Worm (Caenorhabditis elegans) whole organism, L4 larva: Measurements from ENCODE around the gene gem-1.

Source experiments
- D1046.2 ChIP-seq: fragments of 200-800 bp; sonication (Bioruptor generic); IDR thresholded peaks from 2 replicates; pipeline ENCODE4 v1.3.6; 2022; ENCODE audit warnings: missing genetic modification characterization, missing compliant biosample characterization
- F10B5.3 ChIP-seq: sonication (generic microtip); optimal IDR thresholded peaks from 2 replicates; lab custom pipeline; 2016; ENCODE audit warnings: mild to moderate bottlenecking, missing genetic modification characterization, missing compliant biosample characterization
- F49E8.2 ChIP-seq: sonication (generic microtip); optimal IDR thresholded peaks from 2 replicates; lab custom pipeline; 2016; ENCODE audit warnings: missing compliant biosample characterization, mild to moderate bottlenecking, missing genetic modification characterization, borderline replicate concordance
- Y75B8A.6 ChIP-seq: fragments of 200-800 bp; sonication (Bioruptor generic); IDR thresholded peaks from 2 replicates; pipeline ENCODE4 v1.3.6; 2022; ENCODE audit warnings: missing genetic modification reagents, missing genetic modification characterization, missing compliant biosample characterization
- ZK546.5 ChIP-seq, 2 experiments: sonication (generic microtip); optimal IDR thresholded peaks; 2 replicates each; lab custom pipeline; 2017; ENCODE audit warnings: missing biosample characterization in 2 of 2, missing genetic modification characterization in 2 of 2
- aha-1 ChIP-seq: fragments of 150-350 bp; peaks from one replicate; lab custom pipeline; 2014; ENCODE audit warnings: missing biosample characterization, missing genetic modification characterization
- arid-1 ChIP-seq: fragments of 200-800 bp; sonication (Bioruptor generic); conservative IDR thresholded peaks from 2 replicates; pipeline ENCODE4 v1.3.6; 2022; ENCODE audit warnings: missing genetic modification reagents, missing genetic modification characterization, missing compliant biosample characterization
- ceh-32 ChIP-seq: sonication (generic microtip); optimal IDR thresholded peaks from 2 replicates; lab custom pipeline; 2016; ENCODE audit warnings: mild to moderate bottlenecking, missing genetic modification characterization, missing compliant biosample characterization; ENCODE audit not compliant: poor library complexity
- ces-1 ChIP-seq: fragments of 150-350 bp; sonication (generic microtip); optimal IDR thresholded peaks from 4 replicates; lab custom pipeline; 2014; ENCODE audit warnings: missing biosample characterization, missing genetic modification reagents, missing genetic modification characterization
- cey-2 ChIP-seq: sonication (generic microtip); optimal IDR thresholded peaks from 3 replicates; lab custom pipeline; 2017; ENCODE audit warnings: missing genetic modification characterization, mild to moderate bottlenecking, missing compliant biosample characterization, antibody characterized with exemption, borderline replicate concordance; ENCODE audit not compliant: insufficient read depth
- ctbp-1 ChIP-seq: fragments of 200-800 bp; sonication (Bioruptor generic); IDR thresholded peaks from 2 replicates; pipeline ENCODE4 v1.3.6; 2022; ENCODE audit warnings: missing genetic modification reagents, missing genetic modification characterization, missing compliant biosample characterization
- daf-16 ChIP-seq, 3 experiments: sonication (generic microtip); optimal IDR thresholded peaks; 2 replicates each; lab custom pipeline; 2016 to 2017; ENCODE audit warnings: missing genetic modification characterization in 3 of 3, missing genetic modification reagents in 3 of 3, mild to moderate bottlenecking in 2 of 3, missing compliant biosample characterization in 2 of 3, missing biosample characterization in 1 of 3, moderate library complexity in 1 of 3
- dmd-6 ChIP-seq: fragments of 200-800 bp; sonication (Bioruptor generic); IDR thresholded peaks from 2 replicates; pipeline ENCODE4 v1.3.6; 2022; ENCODE audit warnings: missing genetic modification reagents, missing genetic modification characterization, missing compliant biosample characterization
- dmd-8 ChIP-seq: fragments of 200-800 bp; sonication (Bioruptor generic); IDR thresholded peaks from 2 replicates; pipeline ENCODE4 v1.3.6; 2022; ENCODE audit warnings: missing genetic modification characterization, missing compliant biosample characterization
- dmd-9 ChIP-seq: fragments of 200-800 bp; sonication (Bioruptor generic); IDR thresholded peaks from 2 replicates; pipeline ENCODE4 v1.3.6; 2022; ENCODE audit warnings: missing genetic modification reagents, missing genetic modification characterization, missing compliant biosample characterization
- egl-43 ChIP-seq: fragments of 200-800 bp; sonication (Bioruptor generic); IDR thresholded peaks from 2 replicates; pipeline ENCODE4 v1.3.6; 2022; ENCODE audit warnings: missing genetic modification reagents, missing genetic modification characterization, missing compliant biosample characterization
- fkh-10 ChIP-seq: fragments of 150-350 bp; optimal IDR thresholded peaks from 2 replicates; lab custom pipeline; 2014; ENCODE audit warnings: missing biosample characterization, missing genetic modification reagents, missing genetic modification characterization
- fos-1 ChIP-seq: fragments of 150-350 bp; optimal IDR thresholded peaks from 2 replicates; lab custom pipeline; 2014; ENCODE audit warnings: missing biosample characterization, missing genetic modification characterization
- gei-8 ChIP-seq: fragments of 200-800 bp; sonication (Bioruptor generic); optimal IDR thresholded peaks from 2 replicates; lab custom pipeline; 2018; ENCODE audit warnings: mild to moderate bottlenecking, missing genetic modification characterization, missing compliant biosample characterization
- hif-1 ChIP-seq, 2 experiments: sonication (generic microtip); optimal IDR thresholded peaks; 2 replicates each; lab custom pipeline; 2016 to 2017; ENCODE audit warnings: missing compliant biosample characterization in 2 of 2, missing genetic modification characterization in 2 of 2, missing genetic modification reagents in 2 of 2, missing genotype in 2 of 2, mild to moderate bottlenecking in 1 of 2
- jun-1 ChIP-seq: fragments of 150-350 bp; optimal IDR thresholded peaks from 2 replicates; lab custom pipeline; 2014; ENCODE audit warnings: missing biosample characterization, missing genetic modification reagents, missing genetic modification characterization
- lin-29 ChIP-seq: fragments of 200-800 bp; sonication (Bioruptor generic); IDR thresholded peaks from 2 replicates; pipeline ENCODE4 v1.3.6; 2022; ENCODE audit warnings: missing genetic modification reagents, missing genetic modification characterization, missing compliant biosample characterization
- lin-39 ChIP-seq: fragments of 150-350 bp; optimal IDR thresholded peaks from 2 replicates; lab custom pipeline; 2014; ENCODE audit warnings: missing biosample characterization, missing genetic modification reagents, missing genetic modification characterization
- lsy-2 ChIP-seq, 2 experiments: fragments of 150-350 bp in 1 of 2; sonication (generic microtip) in 1 of 2; optimal IDR thresholded peaks; 2 replicates each; lab custom pipeline; 2014 to 2017; ENCODE audit warnings: missing biosample characterization in 2 of 2, missing genetic modification characterization in 2 of 2
- madf-5 ChIP-seq, 2 experiments: fragments of 200-800 bp; sonication (Bioruptor generic); IDR thresholded peaks; 2 replicates each; pipeline ENCODE4 v1.3.6; 2022; ENCODE audit warnings: missing compliant biosample characterization in 2 of 2, missing genetic modification characterization in 2 of 2
- madf-9 ChIP-seq: fragments of 200-800 bp; sonication (Bioruptor generic); conservative IDR thresholded peaks from 2 replicates; pipeline ENCODE4 v1.3.6; 2022; ENCODE audit warnings: missing genetic modification reagents, missing genetic modification characterization, missing compliant biosample characterization
- mes-2 ChIP-seq: sonication (generic microtip); optimal IDR thresholded peaks from 2 replicates; lab custom pipeline; 2016; ENCODE audit warnings: missing genotype, mild to moderate bottlenecking, missing genetic modification characterization, missing compliant biosample characterization; ENCODE audit not compliant: poor library complexity, severe bottlenecking
- mxl-2 ChIP-seq: fragments of 200-800 bp; sonication (Bioruptor generic); conservative IDR thresholded peaks from 2 replicates; pipeline ENCODE4 v1.3.6; 2022; ENCODE audit warnings: missing genetic modification reagents, missing genetic modification characterization, missing compliant biosample characterization
- nhr-25 ChIP-seq: sonication (generic microtip); optimal IDR thresholded peaks from 2 replicates; lab custom pipeline; 2017; ENCODE audit warnings: missing genetic modification characterization, mild to moderate bottlenecking, missing compliant biosample characterization, antibody characterized with exemption, moderate library complexity, borderline replicate concordance; ENCODE audit not compliant: insufficient read depth
- nhr-28 ChIP-seq: fragments of 150-350 bp; optimal IDR thresholded peaks from 2 replicates; lab custom pipeline; 2014; ENCODE audit warnings: missing biosample characterization, missing genetic modification characterization
- nhr-41 ChIP-seq: fragments of 200-800 bp; sonication (Bioruptor generic); IDR thresholded peaks from 2 replicates; pipeline ENCODE4 v1.3.6; 2022; ENCODE audit warnings: missing genetic modification reagents, missing genetic modification characterization, missing compliant biosample characterization
- pqm-1 ChIP-seq: sonication (generic microtip); optimal IDR thresholded peaks from 2 replicates; lab custom pipeline; 2017; ENCODE audit warnings: missing biosample characterization, missing genetic modification characterization
- rbr-2 ChIP-seq: sonication (generic microtip); optimal IDR thresholded peaks from 2 replicates; lab custom pipeline; 2016; ENCODE audit warnings: missing genotype, missing genetic modification characterization, missing compliant biosample characterization
- saeg-2 ChIP-seq: fragments of 200-800 bp; sonication (Bioruptor generic); IDR thresholded peaks from 2 replicates; pipeline ENCODE4 v1.3.6; 2022; ENCODE audit warnings: missing genetic modification reagents, missing genetic modification characterization, missing compliant biosample characterization
- sdz-12 ChIP-seq: fragments of 200-800 bp; sonication (Bioruptor generic); optimal IDR thresholded peaks from 2 replicates; lab custom pipeline; 2018; ENCODE audit warnings: mild to moderate bottlenecking, missing genetic modification characterization, missing compliant biosample characterization
- skn-1 ChIP-seq: fragments of 150-350 bp; optimal IDR thresholded peaks from 2 replicates; lab custom pipeline; 2014; ENCODE audit warnings: missing biosample characterization, missing genetic modification characterization
- spr-1 ChIP-seq: sonication (generic microtip); optimal IDR thresholded peaks from 2 replicates; lab custom pipeline; 2016; ENCODE audit warnings: mild to moderate bottlenecking, missing genetic modification characterization, missing compliant biosample characterization
- spr-3 ChIP-seq: fragments of 200-800 bp; sonication (Bioruptor generic); optimal IDR thresholded peaks from 2 replicates; lab custom pipeline; 2018; ENCODE audit warnings: mild to moderate bottlenecking, missing genetic modification characterization, missing compliant biosample characterization
- unc-130 ChIP-seq: sonication (generic microtip); optimal IDR thresholded peaks from 2 replicates; lab custom pipeline; 2016; ENCODE audit warnings: missing genetic modification reagents, missing genetic modification characterization, missing compliant biosample characterization
- unc-62 ChIP-seq, 3 experiments: fragments of 150-350 bp in 1 of 3; sonication (generic microtip); optimal IDR thresholded peaks in 2 of 3; peaks in 1 of 3; 1 replicate in 1 of 3; 2 replicates in 2 of 3; lab custom pipeline; 2014 to 2017; ENCODE audit warnings: missing biosample characterization in 3 of 3, missing genetic modification characterization in 3 of 3, missing genetic modification reagents in 3 of 3, missing genotype in 1 of 3
- zip-11 ChIP-seq: fragments of 200-800 bp; sonication (Bioruptor generic); IDR thresholded peaks from 2 replicates; pipeline ENCODE4 v1.3.6; 2022; ENCODE audit warnings: missing genetic modification characterization, missing compliant biosample characterization
- zip-2 ChIP-seq: fragments of 150-350 bp; optimal IDR thresholded peaks from 2 replicates; lab custom pipeline; 2014; ENCODE audit warnings: missing biosample characterization, missing genetic modification characterization

The gem-1 gene

DNA sequence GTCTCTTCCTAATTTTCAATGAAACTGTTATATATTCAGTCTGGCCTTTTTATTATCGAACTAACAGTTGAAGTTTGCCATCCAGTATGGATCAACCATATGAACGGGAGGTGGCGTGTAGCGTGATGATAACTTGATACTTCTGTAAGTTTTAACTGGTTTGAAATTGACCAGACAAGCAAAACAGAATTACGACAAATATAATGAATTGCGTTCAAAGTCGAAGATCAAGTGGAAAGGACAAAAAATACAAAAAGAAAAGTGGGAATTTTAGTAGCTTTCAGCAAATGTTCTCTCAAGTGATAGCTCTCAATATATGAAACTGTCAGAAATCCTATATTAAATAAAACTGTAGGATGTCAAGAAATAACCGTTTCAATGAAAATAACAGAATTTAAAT lies at the start of gene gem-1, which contains the start of gene C49F8.14:
gem-1 (minus strand) TSS at position 142 of the 400 bp plus-strand sequence.
C49F8.14 (minus strand) TSS at position 99 of the 400 bp plus-strand sequence.
- TF ChIP-seq pqm-1 (tag; lab: Kevin White, UChicago) = no peak
- no peak for TF ChIP-seq dmd-6
- peak in 1 of 2 experiments; percentile 97 for TF ChIP-seq unc-62 (GFP tag; optimal IDR thresholded peaks at IDR 0.05 in 1 of 2; lab: Kevin White, UChicago)
- no peak for TF ChIP-seq unc-62 (tag; optimal IDR thresholded peaks at IDR 0.05; lab: Kevin White, UChicago)
- no peak for TF ChIP-seq nhr-41 (GFP tag; lab: Robert Waterston, UW)

DNA sequence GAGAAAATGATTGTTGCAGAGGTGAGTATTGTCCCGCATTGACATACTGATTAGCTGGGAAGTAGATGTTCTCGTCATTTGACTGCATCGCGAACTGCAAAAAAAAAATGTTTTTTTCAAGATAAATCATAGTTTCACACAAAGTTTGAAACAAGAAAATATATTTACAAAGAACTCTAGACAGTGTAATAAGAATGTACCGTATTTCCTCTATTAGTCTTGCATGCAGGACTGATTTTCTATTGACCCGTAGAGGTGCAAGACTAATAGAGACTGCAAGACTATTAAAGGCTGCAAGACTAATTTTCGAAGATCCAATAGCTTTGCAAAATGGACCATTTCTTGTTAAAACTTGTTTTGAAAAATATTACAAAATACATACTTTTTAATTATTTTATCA lies 46.5 kb upstream of the gem-1 start, which contains the start of gene fkh-3:
fkh-3 (minus strand) TSS at position 101 of the 400 bp plus-strand sequence.
- TF ChIP-seq rbr-2 = no peak
- peak; percentile 27 for TF ChIP-seq aha-1 (tag; lab: Kevin White, UChicago)
- TF ChIP-seq pqm-1 (tag; lab: Kevin White, UChicago) = no peak

DNA sequence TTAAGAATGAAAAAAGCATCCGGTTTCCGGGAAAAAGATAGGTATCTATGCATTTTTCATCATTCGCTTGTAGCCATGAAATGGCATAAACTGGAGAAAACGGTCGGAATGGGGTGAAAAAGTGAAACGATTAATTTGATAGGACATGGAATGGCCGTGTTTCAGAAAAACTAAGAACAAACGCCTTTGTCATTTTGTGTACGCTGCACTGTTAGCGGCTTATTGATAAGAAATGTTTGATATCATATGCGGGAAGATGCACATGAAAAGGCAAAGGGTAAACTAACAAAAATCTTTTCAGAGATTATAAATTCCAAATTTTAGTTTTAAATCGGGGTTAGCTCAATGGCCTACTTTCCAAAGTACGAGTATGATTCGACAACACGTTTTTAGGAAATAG lies 44.3 kb upstream of the gem-1 start:
- TF ChIP-seq daf-16 (GFP tag; optimal IDR thresholded peaks at IDR 0.05; lab: Kevin White, UChicago) (no peak), daf-16 (tag; optimal IDR thresholded peaks at IDR 0.05; lab: Kevin White, UChicago) (peak; percentile 71), aha-1 (tag; lab: Kevin White, UChicago) (peak; percentile 57), hif-1 (tag; optimal IDR thresholded peaks at IDR 0.05; lab: Kevin White, UChicago) (no peak), dmd-6 (peak; percentile 72), pqm-1 (tag; lab: Kevin White, UChicago) (peak; percentile 67), nhr-28 (peak; percentile 63)
- TF ChIP-seq, all 104 proteins: peak for 5

DNA sequence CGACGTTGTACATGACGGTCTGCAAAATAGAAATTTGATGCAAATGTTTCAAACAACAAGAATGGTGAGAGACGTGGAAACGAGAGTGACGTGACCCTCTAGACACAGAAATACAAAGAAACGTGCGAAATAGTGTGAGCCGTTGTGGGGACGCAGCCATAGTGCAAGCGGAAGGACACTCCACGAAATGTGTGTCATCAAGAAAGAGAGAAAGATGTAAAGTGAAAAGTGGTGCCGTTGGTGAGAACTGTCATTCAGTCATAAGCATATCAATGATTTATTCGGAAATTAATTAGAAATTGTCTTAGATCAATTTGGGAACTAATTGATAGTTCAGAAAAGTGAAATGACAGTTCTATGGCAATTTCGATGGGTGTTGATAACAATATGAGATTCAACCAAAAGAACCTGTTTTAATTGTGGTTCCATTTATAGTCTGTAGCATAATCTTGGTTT lies 43.1 kb upstream of the gem-1 start, which contains the start of gene C29F7.3:
C29F7.3 (minus strand) TSS at position 51 of the 456 bp plus-strand sequence.
- TF ChIP-seq spr-3 (no peak), zip-2 (no peak), ceh-32 (tag; lab: Kevin White, UChicago) (no peak), dmd-6 (peak; percentile 97), fos-1 (tag; lab: Kevin White, UChicago) (no peak), sdz-12 (GFP tag; lab: Kevin White, UChicago) (no peak), madf-9 (GFP tag; lab: Robert Waterston, UW) (no peak), spr-1 (tag; lab: Kevin White, UChicago) (no peak), aha-1 (tag; lab: Kevin White, UChicago) (no peak), zip-11 (GFP tag; lab: Robert Waterston, UW) (no peak), mxl-2 (GFP tag; lab: Robert Waterston, UW) (no peak), skn-1 (tag; lab: Kevin White, UChicago) (no peak), lin-39 (tag; lab: Kevin White, UChicago) (no peak), saeg-2 (GFP tag; lab: Robert Waterston, UW) (no peak), cey-2 (no peak), dmd-9 (GFP tag; lab: Robert Waterston, UW) (no peak), lsy-2 (tag; optimal IDR thresholded peaks at IDR 0.05; lab: Kevin White, UChicago) (no peak), ctbp-1 (GFP tag; lab: Robert Waterston, UW) (0 out of 2 replicates have a peak, but pooled peaks have one; percentile 37), nhr-41 (GFP tag; lab: Robert Waterston, UW) (no peak), madf-5 (GFP tag; IDR thresholded peaks at IDR 0.05; lab: Robert Waterston, UW) (no peak), unc-130 (GFP tag; lab: Kevin White, UChicago) (no peak), F10B5.3 (tag; lab: Kevin White, UChicago) (no peak), Y75B8A.6 (GFP tag; lab: Robert Waterston, UW) (no peak), ZK546.5 (tag; optimal IDR thresholded peaks at IDR 0.05; lab: Kevin White, UChicago) (no peak), nhr-25 (tag; lab: Kevin White, UChicago) (no peak), dmd-8 (GFP tag; lab: Robert Waterston, UW) (no peak), ces-1 (GFP tag; lab: Kevin White, UChicago) (no peak), egl-43 (no peak), D1046.2 (no peak), fkh-10 (GFP tag; lab: Kevin White, UChicago) (no peak), mes-2 (tag; lab: Kevin White, UChicago) (no peak), jun-1 (no peak), gei-8 (GFP tag; lab: Kevin White, UChicago) (peak; percentile 9), F49E8.2 (tag; lab: Kevin White, UChicago) (no peak), lin-29 (GFP tag; lab: Robert Waterston, UW) (no peak), arid-1 (GFP tag; lab: Robert Waterston, UW) (no peak)
